Worm (Caenorhabditis elegans) whole organism, L1 larva: ENCODE data around the gene egg-3.

Experiments used
- alr-1 ChIP-seq: fragments of 200-800 bp; sonication (Bioruptor generic); optimal IDR thresholded peaks from 2 replicates; lab custom pipeline; 2018; ENCODE audit warnings: borderline replicate concordance, mild to moderate bottlenecking, missing genetic modification characterization, missing compliant biosample characterization
- aly-2 ChIP-seq: fragments of 150-350 bp; optimal IDR thresholded peaks from 2 replicates; lab custom pipeline; 2014; ENCODE audit warnings: missing biosample characterization, missing genetic modification characterization
- ceh-63 ChIP-seq: fragments of 200-800 bp; sonication (Bioruptor generic); optimal IDR thresholded peaks from 2 replicates; lab custom pipeline; 2018; ENCODE audit warnings: mild to moderate bottlenecking, missing genetic modification characterization, missing compliant biosample characterization
- ceh-88 ChIP-seq: fragments of 200-800 bp; sonication (Bioruptor generic); IDR thresholded peaks from 2 replicates; pipeline ENCODE4 v1.3.6; 2022; ENCODE audit warnings: missing genetic modification characterization, missing compliant biosample characterization
- ceh-90 ChIP-seq: sonication (generic microtip); optimal IDR thresholded peaks from 2 replicates; lab custom pipeline; 2016; ENCODE audit warnings: missing genetic modification characterization, missing compliant biosample characterization
- dsc-1 ChIP-seq: sonication (generic microtip); optimal IDR thresholded peaks from 2 replicates; lab custom pipeline; 2016; ENCODE audit warnings: mild to moderate bottlenecking, missing genetic modification characterization, missing compliant biosample characterization
- efl-3 ChIP-seq: fragments of 200-800 bp; sonication (Bioruptor generic); optimal IDR thresholded peaks from 2 replicates; lab custom pipeline; 2018; ENCODE audit warnings: mild to moderate bottlenecking, missing genetic modification characterization, missing compliant biosample characterization
- egl-27 ChIP-seq, 2 experiments: fragments of 150-350 bp in 1 of 2; sonication (generic microtip); optimal IDR thresholded peaks; 3 replicates each; lab custom pipeline; 2017 to 2018; ENCODE audit warnings: missing biosample characterization in 2 of 2, missing genetic modification characterization in 2 of 2, missing genetic modification reagents in 2 of 2
- elt-2 ChIP-seq: sonication (generic microtip); optimal IDR thresholded peaks from 2 replicates; lab custom pipeline; 2016; ENCODE audit warnings: missing genetic modification characterization, mild to moderate bottlenecking, inconsistent platforms, missing compliant biosample characterization, missing genetic modification reagents
- elt-3 ChIP-seq, 6 experiments: fragments of 150-350 bp in 1 of 6; sonication (generic microtip); optimal IDR thresholded peaks; 2 replicates each; lab custom pipeline; 2017 to 2018; ENCODE audit warnings: missing biosample characterization in 6 of 6, missing genetic modification characterization in 6 of 6, inconsistent platforms in 1 of 6
- fkh-4 ChIP-seq: sonication (generic microtip); optimal IDR thresholded peaks from 2 replicates; lab custom pipeline; 2016; ENCODE audit warnings: missing compliant biosample characterization, missing genetic modification characterization, borderline replicate concordance
- fos-1 ChIP-seq: fragments of 150-350 bp; optimal IDR thresholded peaks from 2 replicates; lab custom pipeline; 2014; ENCODE audit warnings: missing biosample characterization, missing genetic modification characterization
- grh-1 ChIP-seq: fragments of 200-800 bp; sonication (Bioruptor generic); IDR thresholded peaks from 2 replicates; pipeline ENCODE4 v1.3.6; 2022; ENCODE audit warnings: missing genetic modification reagents, missing genetic modification characterization, missing compliant biosample characterization
- hlh-17 ChIP-seq: fragments of 200-800 bp; sonication (Bioruptor generic); optimal IDR thresholded peaks from 2 replicates; lab custom pipeline; 2018; ENCODE audit warnings: missing genetic modification characterization, mild to moderate bottlenecking, missing compliant biosample characterization, moderate library complexity, borderline replicate concordance
- hlh-4 ChIP-seq: sonication (generic microtip); optimal IDR thresholded peaks from 2 replicates; lab custom pipeline; 2016; ENCODE audit warnings: mild to moderate bottlenecking, missing genetic modification characterization, missing compliant biosample characterization
- irx-1 ChIP-seq: sonication (generic microtip); optimal IDR thresholded peaks from 2 replicates; lab custom pipeline; 2016; ENCODE audit warnings: missing genetic modification characterization, missing compliant biosample characterization
- isw-1 ChIP-seq: fragments of 200-800 bp; sonication (Bioruptor generic); IDR thresholded peaks from 2 replicates; pipeline ENCODE4 v1.3.6; 2022; ENCODE audit warnings: missing genetic modification characterization, missing compliant biosample characterization
- lin-14 ChIP-seq: fragments of 200-800 bp; sonication (Bioruptor generic); optimal IDR thresholded peaks from 2 replicates; lab custom pipeline; 2018; ENCODE audit warnings: mild to moderate bottlenecking, missing genetic modification characterization, moderate library complexity, missing compliant biosample characterization
- lsy-2 ChIP-seq, 2 experiments: fragments of 150-350 bp; optimal IDR thresholded peaks; 2 replicates each; lab custom pipeline; 2014; ENCODE audit warnings: missing biosample characterization in 2 of 2, missing genetic modification characterization in 2 of 2
- mab-9 ChIP-seq: fragments of 200-800 bp; sonication (Bioruptor generic); IDR thresholded peaks from 2 replicates; pipeline ENCODE4 v1.3.6; 2022; ENCODE audit warnings: missing genetic modification reagents, missing genetic modification characterization, missing compliant biosample characterization
- mef-2 ChIP-seq: fragments of 150-350 bp; optimal IDR thresholded peaks from 2 replicates; lab custom pipeline; 2014; ENCODE audit warnings: missing biosample characterization, missing genetic modification characterization
- nhr-19 ChIP-seq: fragments of 200-800 bp; sonication (Bioruptor generic); conservative IDR thresholded peaks from 2 replicates; pipeline ENCODE4 v1.3.6; 2022; ENCODE audit warnings: missing genetic modification characterization, missing compliant biosample characterization
- nhr-20 ChIP-seq: sonication (generic microtip); optimal IDR thresholded peaks from 2 replicates; lab custom pipeline; 2016; ENCODE audit warnings: mild to moderate bottlenecking, missing genetic modification characterization, missing compliant biosample characterization
- nhr-237 ChIP-seq: fragments of 150-350 bp; optimal IDR thresholded peaks from 2 replicates; lab custom pipeline; 2014; ENCODE audit warnings: missing biosample characterization, missing genetic modification characterization
- nhr-76 ChIP-seq: sonication (generic microtip); optimal IDR thresholded peaks from 2 replicates; lab custom pipeline; 2017; ENCODE audit warnings: missing biosample characterization, missing genetic modification characterization
- nhr-77 ChIP-seq: fragments of 150-350 bp; optimal IDR thresholded peaks from 2 replicates; lab custom pipeline; 2014; ENCODE audit warnings: missing biosample characterization, missing genetic modification characterization
- pag-3 ChIP-seq: sonication (generic microtip); optimal IDR thresholded peaks from 2 replicates; lab custom pipeline; 2017; ENCODE audit warnings: missing genetic modification characterization, mild to moderate bottlenecking, missing compliant biosample characterization, antibody characterized with exemption, borderline replicate concordance; ENCODE audit not compliant: insufficient read depth
- pqm-1 ChIP-seq: sonication (generic microtip); optimal IDR thresholded peaks from 3 replicates; lab custom pipeline; 2017; ENCODE audit warnings: missing biosample characterization, missing genetic modification characterization
- snu-23 ChIP-seq: sonication (generic microtip); optimal IDR thresholded peaks from 2 replicates; lab custom pipeline; 2016; ENCODE audit warnings: missing genetic modification characterization, missing compliant biosample characterization
- sox-4 ChIP-seq: sonication (generic microtip); optimal IDR thresholded peaks from 2 replicates; lab custom pipeline; 2016; ENCODE audit warnings: missing genetic modification characterization, missing compliant biosample characterization
- tbx-2 ChIP-seq: sonication (generic microtip); optimal IDR thresholded peaks from 2 replicates; lab custom pipeline; 2016; ENCODE audit warnings: missing genetic modification characterization, missing compliant biosample characterization
- unc-30 ChIP-seq: sonication (generic microtip); optimal IDR thresholded peaks from 2 replicates; lab custom pipeline; 2017; ENCODE audit warnings: missing biosample characterization, missing genetic modification characterization
- unc-98 ChIP-seq: fragments of 200-800 bp; sonication (Bioruptor generic); IDR thresholded peaks from 2 replicates; pipeline ENCODE4 v1.3.6; 2022; ENCODE audit warnings: missing genetic modification characterization, missing compliant biosample characterization
- xbp-1 ChIP-seq: sonication (generic microtip); optimal IDR thresholded peaks from 2 replicates; lab custom pipeline; 2016; ENCODE audit warnings: missing genetic modification characterization, missing compliant biosample characterization
- zip-4 ChIP-seq: fragments of 200-800 bp; sonication (Bioruptor generic); optimal IDR thresholded peaks from 2 replicates; lab custom pipeline; 2018; ENCODE audit warnings: mild to moderate bottlenecking, missing genetic modification characterization, moderate library complexity, missing compliant biosample characterization

egg-3 gene

ce11 chrII:10884396-10884795 is at the start of gene egg-3:
TSS of gene egg-3 (minus strand) at chrII:10884441.
- TF ChIP-seq hlh-17 (no peak), mab-9 (GFP tag; lab: Robert Waterston, UW) (no peak), lsy-2 (tag; optimal IDR thresholded peaks at IDR 0.05; lab: Kevin White, UChicago) (no peak), egl-27 (tag; optimal IDR thresholded peaks at IDR 0.05; lab: Kevin White, UChicago) (no peak), mef-2 (tag; lab: Kevin White, UChicago) (no peak), ceh-90 (tag; lab: Kevin White, UChicago) (no peak), snu-23 (GFP tag; lab: Kevin White, UChicago) (no peak), lin-14 (no peak), efl-3 (no peak), sox-4 (tag; lab: Kevin White, UChicago) (no peak), fos-1 (no peak), unc-98 (GFP tag; lab: Robert Waterston, UW) (no peak), isw-1 (no peak), xbp-1 (tag; lab: Kevin White, UChicago) (no peak), nhr-76 (tag; lab: Kevin White, UChicago) (no peak), dsc-1 (tag; lab: Kevin White, UChicago) (no peak), pag-3 (no peak), pqm-1 (tag; lab: Kevin White, UChicago) (no peak), alr-1 (tag; lab: Kevin White, UChicago) (no peak)
- TF ChIP-seq, all 84 proteins: peak for 0

ce11 chrII:10932305-10932704 is 48.1 kb upstream of the egg-3 start:
- TF ChIP-seq nhr-237 (tag; lab: Kevin White, UChicago) (no peak), fkh-4 (no peak), nhr-77 (tag; lab: Kevin White, UChicago) (no peak), tbx-2 (tag; lab: Kevin White, UChicago) (no peak), zip-4 (GFP tag; lab: Kevin White, UChicago) (no peak), ceh-88 (GFP tag; lab: Robert Waterston, UW) (no peak), grh-1 (no peak), nhr-20 (no peak), elt-2 (no peak), ceh-63 (GFP tag; lab: Kevin White, UChicago) (no peak), elt-3 (tag; optimal IDR thresholded peaks at IDR 0.05; lab: Kevin White, UChicago) (no peak), isw-1 (no peak), nhr-19 (GFP tag; lab: Robert Waterston, UW) (no peak), irx-1 (no peak), pqm-1 (tag; lab: Kevin White, UChicago) (no peak), unc-30 (tag; lab: Kevin White, UChicago) (no peak)
- TF ChIP-seq, all 84 proteins: peak for 0

ce11 chrII:10930678-10931650 is 46.7 kb upstream of the egg-3 start:
- TF ChIP-seq xbp-1 (tag; lab: Kevin White, UChicago) (no peak), alr-1 (tag; lab: Kevin White, UChicago) (no peak), hlh-4 (no peak), aly-2 (tag; lab: Kevin White, UChicago) (no peak)
